Fruit fly (Drosophila melanogaster): ENCODE data around the gene pho.

pho gene

dm6 chr4:1181591-1182125 is at the start of gene pho (continued):
- peak in 1 of 2 experiments; percentile 37 for TF ChIP-seq Pdp1 (GFP tag; optimal IDR thresholded peaks at IDR 0.05)
- no peak for TF ChIP-seq CG32532 (GFP tag; IDR thresholded peaks at IDR 0.05)
- TF ChIP-seq Side (GFP tag; optimal IDR thresholded peaks at IDR 0.05) = no peak
- no peak for TF ChIP-seq ttk (GFP tag; IDR thresholded peaks at IDR 0.05)
- no peak for TF ChIP-seq Asciz (GFP tag; optimal IDR thresholded peaks at IDR 0.05)
- no peak for TF ChIP-seq CG7987 (GFP tag; optimal IDR thresholded peaks at IDR 0.05)
- TF ChIP-seq ato (GFP tag; IDR thresholded peaks at IDR 0.05; ENCODE audit: partially characterized antibody) = no peak
- no peak for TF ChIP-seq CG12219 (GFP tag; optimal IDR thresholded peaks at IDR 0.05)
- TF ChIP-seq Xbp1 (GFP tag; optimal IDR thresholded peaks at IDR 0.05) = peak; percentile 53
- TF ChIP-seq en (GFP tag; optimal IDR thresholded peaks at IDR 0.05) = no peak
- peak; percentile 12 for TF ChIP-seq CG1602 (GFP tag; optimal IDR thresholded peaks at IDR 0.05)
- TF ChIP-seq ab (GFP tag; optimal IDR thresholded peaks at IDR 0.05) = no peak
- TF ChIP-seq grau (tag; optimal IDR thresholded peaks at IDR 0.05) = no peak
- TF ChIP-seq CG8359 (GFP tag; optimal IDR thresholded peaks at IDR 0.05; ENCODE audit: borderline replicate concordance) = no peak
- TF ChIP-seq Usf (GFP tag; optimal IDR thresholded peaks at IDR 0.05) = peak; percentile 8
- TF ChIP-seq ken (GFP tag; IDR thresholded peaks at IDR 0.05) = no peak
- peak; percentile 58 for TF ChIP-seq BEAF-32 (GFP tag; optimal IDR thresholded peaks at IDR 0.05)
- TF ChIP-seq CG9727 (GFP tag; optimal IDR thresholded peaks at IDR 0.05) = no peak
- TF ChIP-seq Trl (optimal IDR thresholded peaks at IDR 0.05) = no peak
- TF ChIP-seq Trl (GFP tag; optimal IDR thresholded peaks at IDR 0.05) = no peak
- no peak for TF ChIP-seq twi (tag; optimal IDR thresholded peaks at IDR 0.05)
- TF ChIP-seq dan (GFP tag; IDR thresholded peaks at IDR 0.05) = no peak
- TF ChIP-seq sens (GFP tag) = peak; percentile 81
- TF ChIP-seq sim (GFP tag; IDR thresholded peaks at IDR 0.05) = no peak
- TF ChIP-seq CG3847 (GFP tag; IDR thresholded peaks at IDR 0.05) = no peak
- no peak for TF ChIP-seq Opbp (GFP tag; IDR thresholded peaks at IDR 0.05; ENCODE audit: partially characterized antibody)
- TF ChIP-seq Hey (tag; optimal IDR thresholded peaks at IDR 0.05) = no peak
- no peak for TF ChIP-seq CG2129 (GFP tag; IDR thresholded peaks at IDR 0.05; ENCODE audit: partially characterized antibody)
- TF ChIP-seq CG14667 (GFP tag; IDR thresholded peaks at IDR 0.05) = no peak
- no peak for TF ChIP-seq CG8478 (optimal IDR thresholded peaks at IDR 0.05)
- TF ChIP-seq ro (GFP tag; IDR thresholded peaks at IDR 0.05) = no peak
- TF ChIP-seq rib (GFP tag; IDR thresholded peaks at IDR 0.05) = no peak
- no peak for TF ChIP-seq fu2 (GFP tag; optimal IDR thresholded peaks at IDR 0.05)
- TF ChIP-seq Atf3 (GFP tag; optimal IDR thresholded peaks at IDR 0.05) = no peak
- TF ChIP-seq CG7556 (GFP tag; optimal IDR thresholded peaks at IDR 0.05) = no peak
- TF ChIP-seq sug (tag; optimal IDR thresholded peaks at IDR 0.05) = no peak
- no peak for TF ChIP-seq bowl (GFP tag; IDR thresholded peaks at IDR 0.05)
- TF ChIP-seq Hmr (GFP tag; optimal IDR thresholded peaks at IDR 0.05) = no peak
- TF ChIP-seq schlank (tag; optimal IDR thresholded peaks at IDR 0.05) = no peak
- TF ChIP-seq CTCF (GFP tag; optimal IDR thresholded peaks at IDR 0.05) = no peak
- no peak for TF ChIP-seq gcm2 (GFP tag; optimal IDR thresholded peaks at IDR 0.05)
- no peak for TF ChIP-seq ara (GFP tag; IDR thresholded peaks at IDR 0.05)
- no peak for TF ChIP-seq CG7271 (tag; optimal IDR thresholded peaks at IDR 0.05)
- TF ChIP-seq gsb (GFP tag; IDR thresholded peaks at IDR 0.05) = no peak
- no peak for TF ChIP-seq salm (tag; optimal IDR thresholded peaks at IDR 0.05)
- TF ChIP-seq prd (optimal IDR thresholded peaks at IDR 0.05) = no peak
- no peak for TF ChIP-seq prd (GFP tag; IDR thresholded peaks at IDR 0.05)
- no peak for TF ChIP-seq CG2678 (tag; optimal IDR thresholded peaks at IDR 0.05)
- TF ChIP-seq CG15479 (GFP tag; optimal IDR thresholded peaks at IDR 0.05) = no peak
- no peak for TF ChIP-seq CG3838 (GFP tag; optimal IDR thresholded peaks at IDR 0.05)
- no peak for TF ChIP-seq sc (optimal IDR thresholded peaks at IDR 0.05)
- no peak for TF ChIP-seq sc (GFP tag; optimal IDR thresholded peaks at IDR 0.05)
- peak; percentile 62 for TF ChIP-seq Hr3 (GFP tag; optimal IDR thresholded peaks at IDR 0.05)
- TF ChIP-seq NFAT (GFP tag; IDR thresholded peaks at IDR 0.05) = no peak

Data from whole organism, embryonic.